Worm (Caenorhabditis elegans): ENCODE results near the gene ugt-16.

Gene ugt-16

ce11 chrV:12824777-12825176, at the start of gene ugt-16:
Gene ugt-16 (plus strand): TSS chrV:12825024.
- no peak for TF ChIP-seq nfya-1 (tag; optimal IDR thresholded peaks at IDR 0.05)
- peak; percentile 1 for TF ChIP-seq elt-2 (tag; optimal IDR thresholded peaks at IDR 0.05)

ce11 chrV:12780248-12780647, 44.6 kb upstream of the ugt-16 start:
- TF ChIP-seq ceh-48 (tag; optimal IDR thresholded peaks at IDR 0.05) (peak; percentile 77), lin-11 (tag; optimal IDR thresholded peaks at IDR 0.05) (peak; percentile 86), hlh-15 (tag; optimal IDR thresholded peaks at IDR 0.05) (peak; percentile 86), dmd-4 (tag; optimal IDR thresholded peaks at IDR 0.05; ENCODE audit: borderline replicate concordance) (peak; percentile 80), unc-86 (tag; optimal IDR thresholded peaks at IDR 0.05) (peak; percentile 88), syd-9 (tag; optimal IDR thresholded peaks at IDR 0.05) (peak; percentile 92), nfya-1 (tag; optimal IDR thresholded peaks at IDR 0.05) (peak; percentile 69), ceh-2 (tag; optimal IDR thresholded peaks at IDR 0.05) (peak; percentile 82), odd-2 (tag; optimal IDR thresholded peaks at IDR 0.05) (peak; percentile 76), sox-4 (tag; optimal IDR thresholded peaks at IDR 0.05) (peak; percentile 94), pat-9 (tag; optimal IDR thresholded peaks at IDR 0.05) (peak; percentile 87), dve-1 (tag; optimal IDR thresholded peaks at IDR 0.05) (peak; percentile 81), ceh-18 (tag; optimal IDR thresholded peaks at IDR 0.05) (peak; percentile 75), ceh-45 (GFP tag; IDR thresholded peaks at IDR 0.05) (peak; percentile 96), F13H6.1 (tag; optimal IDR thresholded peaks at IDR 0.05) (peak; percentile 81), elt-2 (tag; optimal IDR thresholded peaks at IDR 0.05) (peak; percentile 96), pha-2 (tag; optimal IDR thresholded peaks at IDR 0.05) (peak; percentile 92), ceh-30 (tag; optimal IDR thresholded peaks at IDR 0.05) (peak; percentile 38), zip-5 (tag; optimal IDR thresholded peaks at IDR 0.05) (peak; percentile 82), Y22D7AL.16 (tag; optimal IDR thresholded peaks at IDR 0.05) (peak; percentile 93), elt-4 (tag; optimal IDR thresholded peaks at IDR 0.05) (peak; percentile 84), fkh-6 (tag; optimal IDR thresholded peaks at IDR 0.05) (peak; percentile 92), npax-4 (tag; optimal IDR thresholded peaks at IDR 0.05) (peak; percentile 76), ceh-6 (GFP tag; optimal IDR thresholded peaks at IDR 0.05) (peak; percentile 92), unc-42 (tag; optimal IDR thresholded peaks at IDR 0.05) (peak; percentile 68), hlh-6 (tag; optimal IDR thresholded peaks at IDR 0.05) (peak; percentile 96), eyg-1 (tag; optimal IDR thresholded peaks at IDR 0.05) (peak; percentile 83), ref-2 (tag; optimal IDR thresholded peaks at IDR 0.05) (peak; percentile 91), lim-6 (tag; optimal IDR thresholded peaks at IDR 0.05) (peak; percentile 75), madf-2 (tag; optimal IDR thresholded peaks at IDR 0.05) (peak; percentile 91), ceh-24 (tag; optimal IDR thresholded peaks at IDR 0.05) (peak; percentile 47), che-1 (tag; optimal IDR thresholded peaks at IDR 0.05) (peak; percentile 90), sdc-2 (tag; optimal IDR thresholded peaks at IDR 0.05) (peak; percentile 73), ttx-3 (tag; optimal IDR thresholded peaks at IDR 0.05) (peak; percentile 88), unc-55 (GFP tag; optimal IDR thresholded peaks at IDR 0.05) (no peak), C08G9.2 (tag; optimal IDR thresholded peaks at IDR 0.05) (peak; percentile 80), mec-3 (tag; optimal IDR thresholded peaks at IDR 0.05; ENCODE audit: borderline replicate concordance) (no peak), T23F11.4 (GFP tag; optimal IDR thresholded peaks at IDR 0.05) (peak; percentile 90), pqm-1 (tag; optimal IDR thresholded peaks at IDR 0.05) (peak; percentile 78), fax-1 (tag; optimal IDR thresholded peaks at IDR 0.05) (peak; percentile 88), tbx-7 (tag; optimal IDR thresholded peaks at IDR 0.05) (no peak), K09A11.1 (tag; optimal IDR thresholded peaks at IDR 0.05; ENCODE audit: insufficient read depth) (peak; percentile 68), unc-3 (GFP tag; conservative IDR thresholded peaks at IDR 0.05) (peak; percentile 96), unc-3 (tag; optimal IDR thresholded peaks at IDR 0.05) (peak; percentile 84), ceh-14 (tag; optimal IDR thresholded peaks at IDR 0.05) (peak; percentile 88), ceh-19 (GFP tag; optimal IDR thresholded peaks at IDR 0.05) (peak; percentile 95), pax-1 (tag; optimal IDR thresholded peaks at IDR 0.05) (peak; percentile 7), C38D4.7 (GFP tag; optimal IDR thresholded peaks at IDR 0.05) (peak; percentile 89), ets-4 (tag; optimal IDR thresholded peaks at IDR 0.05) (peak; percentile 48), sox-2 (GFP tag; IDR thresholded peaks at IDR 0.05) (peak; percentile 88)

All from whole organism, late embryonic.